Fruit fly (Drosophila melanogaster) whole organism, embryonic: ENCODE measurements around the gene Nin.
A peak's percentile ranks its signal among the peaks of the same experiment; 100 is the strongest.

Experiments
- Atf3 ChIP-seq: fragments of 200-800 bp; sonication (Bioruptor generic); optimal IDR thresholded peaks from 3 replicates; lab custom pipeline; 2016; ENCODE audit warnings: missing biosample characterization, missing genetic modification characterization
- CG10654 ChIP-seq: fragments of 200-800 bp; sonication (Bioruptor generic); optimal IDR thresholded peaks from 2 replicates; lab custom pipeline; 2016; ENCODE audit warnings: missing biosample characterization, missing genetic modification characterization
- CG12391 ChIP-seq: fragments of 200-800 bp; sonication (Bioruptor generic); optimal IDR thresholded peaks from 3 replicates; lab custom pipeline; 2018; ENCODE audit warnings: missing biosample characterization, mild to moderate bottlenecking, missing genetic modification characterization, moderate library complexity
- CG13287 ChIP-seq: fragments of 200-800 bp; sonication (Bioruptor generic); IDR thresholded peaks from 2 replicates; pipeline ENCODE4 v1.3.6; 2022; ENCODE audit warnings: missing biosample characterization, missing genetic modification characterization; ENCODE audit not compliant: partially characterized antibody
- CG1529 ChIP-seq: fragments of 200-800 bp; sonication (Bioruptor generic); optimal IDR thresholded peaks from 3 replicates; lab custom pipeline; 2018; ENCODE audit warnings: missing biosample characterization, missing genetic modification characterization
- CG17568 ChIP-seq: fragments of 200-800 bp; sonication (Bioruptor generic); optimal IDR thresholded peaks from 2 replicates; lab custom pipeline; 2018; ENCODE audit warnings: missing biosample characterization, mild to moderate bottlenecking, missing genetic modification characterization, moderate library complexity
- CG17802 ChIP-seq: fragments of 200-800 bp; sonication (Bioruptor generic); optimal IDR thresholded peaks from 2 replicates; lab custom pipeline; 2018; ENCODE audit warnings: missing biosample characterization, mild to moderate bottlenecking, missing genetic modification characterization, moderate library complexity
- CG1792 ChIP-seq: fragments of 200-800 bp; sonication (Bioruptor generic); optimal IDR thresholded peaks from 2 replicates; lab custom pipeline; 2016; ENCODE audit warnings: missing biosample characterization, missing genetic modification characterization
- CG2120 ChIP-seq: fragments of 200-800 bp; sonication (Bioruptor generic); optimal IDR thresholded peaks from 3 replicates; lab custom pipeline; 2016; ENCODE audit warnings: missing biosample characterization, missing genetic modification characterization
- CG2202 ChIP-seq: fragments of 200-800 bp; sonication (Bioruptor generic); optimal IDR thresholded peaks from 2 replicates; lab custom pipeline; 2018; ENCODE audit warnings: missing biosample characterization, mild to moderate bottlenecking, missing genetic modification characterization
- CG34224 ChIP-seq: fragments of 200-800 bp; sonication (Bioruptor generic); IDR thresholded peaks from 3 replicates; pipeline ENCODE4 v1.3.6; 2022; ENCODE audit warnings: missing biosample characterization, missing genetic modification characterization; ENCODE audit not compliant: partially characterized antibody
- CG4282 ChIP-seq: fragments of 200-800 bp; sonication (Bioruptor generic); optimal IDR thresholded peaks from 2 replicates; lab custom pipeline; 2016; ENCODE audit warnings: missing biosample characterization, missing genetic modification characterization
- CG4404 ChIP-seq: fragments of 200-800 bp; sonication (Bioruptor generic); IDR thresholded peaks from 2 replicates; pipeline ENCODE4 v1.3.6; 2022; ENCODE audit warnings: missing biosample characterization, missing genetic modification characterization
- CG6791 ChIP-seq: fragments of 200-800 bp; sonication (Bioruptor generic); IDR thresholded peaks from 3 replicates; pipeline ENCODE4 v1.3.6; 2022; ENCODE audit warnings: missing biosample characterization, missing genetic modification characterization; ENCODE audit not compliant: partially characterized antibody
- CG6854 ChIP-seq: fragments of 200-800 bp; sonication (Bioruptor generic); optimal IDR thresholded peaks from 3 replicates; lab custom pipeline; 2017; ENCODE audit warnings: missing biosample characterization, mild to moderate bottlenecking, missing genetic modification characterization
- CG8478 ChIP-seq: fragments of >200 bp; optimal IDR thresholded peaks from 2 replicates; lab custom pipeline; 2018
- CG8765 ChIP-seq: fragments of 200-800 bp; sonication (Bioruptor generic); IDR thresholded peaks from 2 replicates; pipeline ENCODE4 v1.3.6; 2022; ENCODE audit warnings: missing biosample characterization, missing genetic modification characterization
- CG9437 ChIP-seq: fragments of 200-800 bp; sonication (Bioruptor generic); optimal IDR thresholded peaks from 2 replicates; lab custom pipeline; 2018; ENCODE audit warnings: missing biosample characterization, mild to moderate bottlenecking, missing genetic modification characterization
- CG9727 ChIP-seq: fragments of 200-800 bp; sonication (Bioruptor generic); optimal IDR thresholded peaks from 3 replicates; lab custom pipeline; 2017; ENCODE audit warnings: missing biosample characterization, mild to moderate bottlenecking, missing genetic modification characterization
- Chrac-16 ChIP-seq: fragments of 200-800 bp; sonication (Bioruptor generic); optimal IDR thresholded peaks from 3 replicates; lab custom pipeline; 2016; ENCODE audit warnings: missing biosample characterization, missing genetic modification characterization
- Deaf1 ChIP-seq: fragments of 200-800 bp; optimal IDR thresholded peaks from 3 replicates; lab custom pipeline; 2019; ENCODE audit warnings: missing biosample characterization, mild to moderate bottlenecking, missing genetic modification characterization, moderate library complexity
- Doc2 ChIP-seq: fragments of 200-800 bp; sonication (Bioruptor generic); IDR thresholded peaks from 2 replicates; pipeline ENCODE4 v1.3.6; 2022; ENCODE audit warnings: missing biosample characterization, missing genetic modification characterization
- Doc3 ChIP-seq: fragments of 200-800 bp; sonication (Bioruptor generic); IDR thresholded peaks from 3 replicates; pipeline ENCODE4 v1.3.6; 2022; ENCODE audit warnings: missing biosample characterization, missing genetic modification characterization; ENCODE audit not compliant: partially characterized antibody
- H2.0 ChIP-seq: fragments of 200-800 bp; sonication (Bioruptor generic); IDR thresholded peaks from 2 replicates; pipeline ENCODE4 v1.3.6; 2022; ENCODE audit warnings: missing biosample characterization, missing genetic modification characterization
- Hr3 ChIP-seq: fragments of 200-800 bp; sonication (Bioruptor generic); optimal IDR thresholded peaks from 3 replicates; lab custom pipeline; 2016; ENCODE audit warnings: missing biosample characterization, missing genetic modification characterization
- Hr39 ChIP-seq: fragments of >200 bp; optimal IDR thresholded peaks from 2 replicates; lab custom pipeline; 2017
- Hr51 ChIP-seq, 2 experiments: fragments of 200-800 bp; sonication (Bioruptor generic); optimal IDR thresholded peaks; 2 replicates in 1 of 2; 3 replicates in 1 of 2; lab custom pipeline; 2016 to 2018; ENCODE audit warnings: missing biosample characterization in 2 of 2, missing genetic modification characterization in 2 of 2, mild to moderate bottlenecking in 1 of 2, moderate library complexity in 1 of 2
- Lhr ChIP-seq: fragments of 200-800 bp; sonication (Bioruptor generic); optimal IDR thresholded peaks from 3 replicates; lab custom pipeline; 2017; ENCODE audit warnings: mild to moderate bottlenecking, missing biosample characterization, missing genetic modification reagents, missing genetic modification characterization
- Myb ChIP-seq: fragments of 200-800 bp; sonication (Bioruptor generic); optimal IDR thresholded peaks from 2 replicates; lab custom pipeline; 2016; ENCODE audit warnings: missing biosample characterization, missing genetic modification characterization
- Side ChIP-seq: fragments of 200-800 bp; sonication (Bioruptor generic); optimal IDR thresholded peaks from 2 replicates; lab custom pipeline; 2016; ENCODE audit warnings: missing biosample characterization, missing genetic modification characterization
- bab2 ChIP-seq: fragments of 200-800 bp; sonication (Bioruptor generic); optimal IDR thresholded peaks from 2 replicates; lab custom pipeline; 2016; ENCODE audit warnings: missing biosample characterization, missing genetic modification characterization
- btn ChIP-seq: fragments of 200-800 bp; sonication (Bioruptor generic); optimal IDR thresholded peaks from 2 replicates; lab custom pipeline; 2016; ENCODE audit warnings: missing biosample characterization, missing genetic modification characterization
- cas ChIP-seq: fragments of 200-800 bp; sonication (Bioruptor generic); IDR thresholded peaks from 2 replicates; pipeline ENCODE4 v1.3.6; 2022; ENCODE audit warnings: missing biosample characterization, missing genetic modification characterization
- ci ChIP-seq: fragments of 200-800 bp; sonication (Bioruptor generic); IDR thresholded peaks from 3 replicates; pipeline ENCODE4 v1.3.6; 2022; ENCODE audit warnings: missing biosample characterization, missing genetic modification characterization
- ewg ChIP-seq: fragments of 200-800 bp; sonication (Bioruptor generic); optimal IDR thresholded peaks from 3 replicates; lab custom pipeline; 2017; ENCODE audit warnings: mild to moderate bottlenecking, missing biosample characterization, missing genetic modification reagents, missing genetic modification characterization
- fd64A ChIP-seq: fragments of 200-800 bp; sonication (Bioruptor generic); optimal IDR thresholded peaks from 3 replicates; lab custom pipeline; 2018; ENCODE audit warnings: missing biosample characterization, mild to moderate bottlenecking, missing genetic modification characterization
- gcm ChIP-seq: fragments of 200-800 bp; sonication (Bioruptor generic); optimal IDR thresholded peaks from 2 replicates; lab custom pipeline; 2019; ENCODE audit warnings: missing biosample characterization, mild to moderate bottlenecking, missing genetic modification characterization, moderate library complexity
- gem ChIP-seq: fragments of 200-800 bp; sonication (Bioruptor generic); optimal IDR thresholded peaks from 2 replicates; lab custom pipeline; 2019; ENCODE audit warnings: missing biosample characterization, mild to moderate bottlenecking, missing genetic modification characterization, moderate library complexity
- gsb-n ChIP-seq: fragments of 200-800 bp; sonication (Bioruptor generic); optimal IDR thresholded peaks from 3 replicates; lab custom pipeline; 2018; ENCODE audit warnings: missing biosample characterization, mild to moderate bottlenecking, missing genetic modification characterization
- hb ChIP-seq: fragments of 200-800 bp; sonication (Bioruptor generic); IDR thresholded peaks from 3 replicates; pipeline ENCODE4 v1.3.6; 2022; ENCODE audit warnings: missing biosample characterization, missing genetic modification characterization; ENCODE audit not compliant: partially characterized antibody
- jing ChIP-seq: fragments of 200-800 bp; sonication (Bioruptor generic); optimal IDR thresholded peaks from 2 replicates; lab custom pipeline; 2018; ENCODE audit warnings: missing biosample characterization, mild to moderate bottlenecking, missing genetic modification characterization
- ken ChIP-seq: fragments of 200-800 bp; sonication (Bioruptor generic); IDR thresholded peaks from 3 replicates; pipeline ENCODE4 v1.3.6; 2022; ENCODE audit warnings: missing biosample characterization, missing genetic modification characterization
- knrl ChIP-seq: fragments of 200-800 bp; sonication (Bioruptor generic); IDR thresholded peaks from 3 replicates; pipeline ENCODE4 v1.3.6; 2022; ENCODE audit warnings: missing biosample characterization, missing genetic modification characterization; ENCODE audit not compliant: partially characterized antibody
- lola ChIP-seq, 3 experiments: fragments of >200 bp in 2 of 3; fragments of 200-800 bp in 1 of 3; sonication (Bioruptor generic) in 1 of 3; optimal IDR thresholded peaks; 2 replicates each; lab custom pipeline; 2017 to 2019; ENCODE audit warnings: missing biosample characterization in 3 of 3, missing genetic modification characterization in 3 of 3, mild to moderate bottlenecking in 1 of 3, moderate library complexity in 1 of 3
- maf-S ChIP-seq: fragments of 200-800 bp; sonication (Bioruptor generic); optimal IDR thresholded peaks from 2 replicates; lab custom pipeline; 2016; ENCODE audit warnings: missing biosample characterization, missing genetic modification characterization
- nerfin-1 ChIP-seq: fragments of 200-800 bp; sonication (Bioruptor generic); optimal IDR thresholded peaks from 3 replicates; lab custom pipeline; 2019; ENCODE audit warnings: missing biosample characterization, mild to moderate bottlenecking, missing genetic modification characterization, moderate library complexity
- odd ChIP-seq: fragments of 200-800 bp; sonication (Bioruptor generic); optimal IDR thresholded peaks from 2 replicates; lab custom pipeline; 2017; ENCODE audit warnings: missing biosample characterization, mild to moderate bottlenecking, missing genetic modification characterization
- pnt ChIP-seq: fragments of 200-800 bp; sonication (Bioruptor generic); optimal IDR thresholded peaks from 3 replicates; lab custom pipeline; 2016; ENCODE audit warnings: missing biosample characterization, missing genetic modification characterization
- sens-2 ChIP-seq: fragments of 200-800 bp; sonication (Bioruptor generic); IDR thresholded peaks from 2 replicates; pipeline ENCODE4 v1.3.6; 2022; ENCODE audit warnings: missing biosample characterization, missing genetic modification characterization
- tx ChIP-seq: fragments of 200-800 bp; sonication (Bioruptor generic); optimal IDR thresholded peaks from 2 replicates; lab custom pipeline; 2016; ENCODE audit warnings: missing biosample characterization, missing genetic modification characterization

Nin gene

dm6 chr2L:5297289-5297960 lies 19.1 kb upstream of the Nin start (continued):
- TF ChIP-seq Hr3 (GFP tag; lab: Kevin White, UChicago) = peak; percentile 69
- TF ChIP-seq CG4404 = 0 out of 2 replicates have a peak, but pooled peaks have one; percentile 10
- TF ChIP-seq lola (GFP tag; optimal IDR thresholded peaks at IDR 0.05; lab: Kevin White, UChicago) = peak in 1 of 3 experiments; percentile 69
- TF ChIP-seq Doc2 (GFP tag; lab: Robert Waterston, UW) = no peak
- TF ChIP-seq H2.0 = 0 out of 2 replicates have a peak, but pooled peaks have one; percentile 12
- TF ChIP-seq jing (GFP tag; lab: Kevin White, UChicago) = peak; percentile 34
- TF ChIP-seq hb (GFP tag; lab: Robert Waterston, UW) = no peak
- no peak for TF ChIP-seq Myb (GFP tag; lab: Kevin White, UChicago)
- TF ChIP-seq odd (GFP tag; lab: Kevin White, UChicago) = no peak
- TF ChIP-seq CG1529 (GFP tag; lab: Kevin White, UChicago) = peak; percentile 60
- TF ChIP-seq tx (GFP tag; lab: Kevin White, UChicago) = no peak
- peak; percentile 61 for TF ChIP-seq CG12391 (tag; lab: Kevin White, UChicago)
- TF ChIP-seq CG17802 (tag; lab: Kevin White, UChicago) = peak; percentile 46
- no peak for TF ChIP-seq nerfin-1 (tag; lab: Kevin White, UChicago)
- TF ChIP-seq CG17568 = peak; percentile 22
- no peak for TF ChIP-seq bab2 (GFP tag; lab: Kevin White, UChicago)
- TF ChIP-seq CG2120 (GFP tag; lab: Kevin White, UChicago) = no peak
- no peak for TF ChIP-seq fd64A (GFP tag; lab: Kevin White, UChicago)
- peak; percentile 58 for TF ChIP-seq CG2202 (tag; lab: Kevin White, UChicago)
- peak in 1 of 2 experiments; percentile 19 for TF ChIP-seq Hr51 (GFP tag; optimal IDR thresholded peaks at IDR 0.05; lab: Kevin White, UChicago)
- TF ChIP-seq ewg (GFP tag; lab: Kevin White, UChicago) = peak; percentile 54
- peak; percentile 49 for TF ChIP-seq gsb-n (tag; lab: Kevin White, UChicago)
- peak; percentile 6 for TF ChIP-seq gcm
- TF ChIP-seq pnt (GFP tag; lab: Kevin White, UChicago) = peak; percentile 26
- TF ChIP-seq Lhr (GFP tag; lab: Kevin White, UChicago) = peak; percentile 3
- no peak for TF ChIP-seq CG6854 (GFP tag; lab: Kevin White, UChicago)
- peak; percentile 11 for TF ChIP-seq Atf3
- no peak for TF ChIP-seq CG4282 (GFP tag; lab: Kevin White, UChicago)
- TF ChIP-seq Deaf1 = no peak
- no peak for TF ChIP-seq CG8478 (lab: Kevin White, UChicago)
- TF ChIP-seq knrl = no peak
- TF ChIP-seq ken (GFP tag; lab: Robert Waterston, UW) = 0 out of 3 replicates have a peak, but pooled peaks have one; percentile 30
- peak; percentile 29 for TF ChIP-seq CG9437 (GFP tag; lab: Kevin White, UChicago)
- no peak for TF ChIP-seq CG1792 (GFP tag; lab: Kevin White, UChicago)
- peak; percentile 80 for TF ChIP-seq ci (GFP tag; lab: Robert Waterston, UW)
- TF ChIP-seq cas (GFP tag; lab: Robert Waterston, UW) = no peak
- TF ChIP-seq Hr39 = no peak
- no peak for TF ChIP-seq CG8765 (GFP tag; lab: Robert Waterston, UW)
- no peak for TF ChIP-seq CG34224
- TF ChIP-seq CG10654 (GFP tag; lab: Kevin White, UChicago) = no peak
- no peak for TF ChIP-seq CG13287 (GFP tag; lab: Robert Waterston, UW)
- no peak for TF ChIP-seq CG9727 (GFP tag; lab: Kevin White, UChicago)
- no peak for TF ChIP-seq btn
- TF ChIP-seq Chrac-16 (GFP tag; lab: Kevin White, UChicago) = peak; percentile 29
- no peak for TF ChIP-seq Side (GFP tag; lab: Kevin White, UChicago)
- no peak; the same call in 1 of the 2 replicates for TF ChIP-seq sens-2 (GFP tag; lab: Robert Waterston, UW)
- TF ChIP-seq CG6791 (GFP tag; lab: Robert Waterston, UW) = no peak
- TF ChIP-seq gem (tag; lab: Kevin White, UChicago) = peak; percentile 81
- TF ChIP-seq Doc3 (GFP tag; lab: Robert Waterston, UW) = no peak
- TF ChIP-seq maf-S = no peak
